Worm (Caenorhabditis elegans): ENCODE data around the gene F13H8.1.

The F13H8.1 gene

DNA sequence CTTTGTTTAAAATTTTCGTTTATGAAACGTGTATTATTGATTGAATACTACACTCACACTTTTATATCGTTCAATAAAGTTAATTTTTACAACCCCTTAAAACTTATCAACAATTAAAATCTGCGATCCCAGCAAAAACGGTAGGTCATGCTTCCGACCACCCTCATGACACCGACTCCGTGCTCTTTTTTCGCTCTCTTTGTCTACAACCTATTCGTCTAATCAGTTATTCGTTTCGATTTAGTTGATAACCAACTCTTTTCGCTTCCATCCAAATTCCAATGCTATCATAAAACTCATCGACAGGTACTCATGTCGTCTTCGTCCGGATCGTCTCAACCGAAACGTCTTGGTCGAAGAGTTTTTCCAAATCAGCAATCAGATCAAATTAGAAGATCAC lies at the start of gene F13H8.1:
Gene F13H8.1 (plus strand): TSS at position 311 of the 400 bp plus-strand sequence.
- TF ChIP-seq pag-3 (tag; optimal IDR thresholded peaks at IDR 0.05; ENCODE audit: borderline replicate concordance, insufficient read depth) (no peak), lin-35 (GFP tag; optimal IDR thresholded peaks at IDR 0.05) (peak in 1 of 2 experiments; percentile 8), nhr-11 (tag; optimal IDR thresholded peaks at IDR 0.05) (no peak), pqm-1 (tag; optimal IDR thresholded peaks at IDR 0.05) (peak; percentile 29), ceh-82 (tag; optimal IDR thresholded peaks at IDR 0.05) (no peak), elt-2 (tag; optimal IDR thresholded peaks at IDR 0.05) (peak; percentile 54), C04F5.9 (tag; optimal IDR thresholded peaks at IDR 0.05) (no peak)

DNA sequence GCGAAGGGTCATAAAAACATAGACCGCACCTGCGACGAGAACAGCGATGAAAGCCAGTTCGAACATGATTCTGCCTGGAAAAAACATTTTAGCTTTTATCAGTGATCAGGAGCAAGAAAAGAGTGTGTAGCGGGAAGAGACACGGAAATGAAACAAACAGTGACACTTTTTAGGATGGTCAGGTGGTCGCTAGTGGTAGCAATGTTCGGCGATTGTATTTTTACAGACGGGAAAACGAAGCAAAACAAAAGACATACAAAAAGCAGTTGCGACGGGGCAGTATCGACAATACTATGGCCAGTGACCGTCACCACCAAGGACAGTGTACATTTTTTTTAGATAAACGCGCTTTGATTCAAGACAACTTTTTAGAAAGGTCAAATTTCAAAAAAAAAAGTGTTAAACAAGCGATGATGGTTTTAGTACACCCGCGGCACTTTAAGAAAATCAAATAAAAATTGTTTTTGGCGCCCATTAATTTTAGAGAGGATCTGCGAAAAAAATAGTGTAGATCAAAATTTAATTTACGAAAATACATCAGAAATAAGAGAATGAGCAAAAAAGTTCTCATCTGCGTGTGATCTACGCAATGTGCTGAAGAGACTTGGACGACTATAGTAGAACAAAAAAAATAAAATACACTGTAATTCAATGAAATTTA lies 47.6 kb upstream of the F13H8.1 start, which contains the start of gene T24H7.9:
Gene T24H7.9 (minus strand): TSS at position 74 of the 661 bp plus-strand sequence.
- TF ChIP-seq mef-2 (tag; optimal IDR thresholded peaks at IDR 0.05) (no peak), skn-1 (tag; optimal IDR thresholded peaks at IDR 0.05) (no peak), efl-1 (optimal IDR thresholded peaks at IDR 0.05) (no peak), efl-1 (GFP tag; optimal IDR thresholded peaks at IDR 0.05 in 1 of 2) (no peak), C04F5.9 (tag; optimal IDR thresholded peaks at IDR 0.05) (no peak), zip-4 (GFP tag; optimal IDR thresholded peaks at IDR 0.05) (no peak), nhr-71 (tag; optimal IDR thresholded peaks at IDR 0.05) (no peak), hlh-4 (tag; optimal IDR thresholded peaks at IDR 0.05) (no peak), ceh-88 (GFP tag; IDR thresholded peaks at IDR 0.05) (no peak), nhr-28 (tag; optimal IDR thresholded peaks at IDR 0.05) (no peak), fkh-4 (tag; optimal IDR thresholded peaks at IDR 0.05; ENCODE audit: borderline replicate concordance) (no peak), mab-9 (GFP tag; IDR thresholded peaks at IDR 0.05) (no peak), jun-1 (tag; optimal IDR thresholded peaks at IDR 0.05) (no peak), nhr-12 (tag; optimal IDR thresholded peaks at IDR 0.05) (no peak), vab-15 (tag; optimal IDR thresholded peaks at IDR 0.05) (no peak), nhr-84 (tag; optimal IDR thresholded peaks at IDR 0.05) (no peak)

ce11 chrII:6236093-6236945 lies 46.9 kb upstream of the F13H8.1 start:
- TF ChIP-seq unc-30 (tag; optimal IDR thresholded peaks at IDR 0.05) (no peak), unc-86 (tag; optimal IDR thresholded peaks at IDR 0.05) (no peak), mep-1 (tag; optimal IDR thresholded peaks at IDR 0.05) (no peak), nhr-77 (tag; optimal IDR thresholded peaks at IDR 0.05) (no peak), tbx-2 (tag; optimal IDR thresholded peaks at IDR 0.05) (no peak), nhr-71 (tag; optimal IDR thresholded peaks at IDR 0.05) (peak; percentile 19), egl-13 (tag; optimal IDR thresholded peaks at IDR 0.05) (no peak), ceh-88 (GFP tag; IDR thresholded peaks at IDR 0.05) (no peak), fkh-4 (tag; optimal IDR thresholded peaks at IDR 0.05; ENCODE audit: borderline replicate concordance) (no peak), vab-15 (tag; optimal IDR thresholded peaks at IDR 0.05) (no peak), ztf-4 (tag; optimal IDR thresholded peaks at IDR 0.05) (no peak), tlp-1 (tag; optimal IDR thresholded peaks at IDR 0.05) (no peak), dpl-1 (GFP tag; optimal IDR thresholded peaks at IDR 0.05) (peak in 1 of 3 experiments; percentile 3), pqm-1 (tag; optimal IDR thresholded peaks at IDR 0.05) (no peak), aha-1 (tag; optimal IDR thresholded peaks at IDR 0.05) (no peak), nhr-90 (tag; optimal IDR thresholded peaks at IDR 0.05; ENCODE audit: poor library complexity) (no peak), Y116A8C.19 (tag; optimal IDR thresholded peaks at IDR 0.05; ENCODE audit: borderline replicate concordance) (no peak), hpl-2 (GFP tag; optimal IDR thresholded peaks at IDR 0.05) (no peak), nhr-47 (tag; optimal IDR thresholded peaks at IDR 0.05) (no peak), C04F5.9 (tag; optimal IDR thresholded peaks at IDR 0.05) (no peak), jun-1 (tag; optimal IDR thresholded peaks at IDR 0.05) (no peak), sptf-1 (tag; optimal IDR thresholded peaks at IDR 0.05) (no peak), lin-35 (GFP tag; optimal IDR thresholded peaks at IDR 0.05) (peak in 1 of 2 experiments; percentile 45), aly-2 (tag; optimal IDR thresholded peaks at IDR 0.05) (no peak), unc-98 (GFP tag; IDR thresholded peaks at IDR 0.05) (no peak), lir-3 (tag; optimal IDR thresholded peaks at IDR 0.05; ENCODE audit: poor library complexity) (no peak), C16A3.4 (tag; optimal IDR thresholded peaks at IDR 0.05) (no peak), sox-4 (tag; optimal IDR thresholded peaks at IDR 0.05) (no peak), ets-5 (GFP tag; IDR thresholded peaks at IDR 0.05) (no peak), skn-1 (tag; optimal IDR thresholded peaks at IDR 0.05) (no peak), lin-15B (tag; optimal IDR thresholded peaks at IDR 0.05) (no peak), nhr-11 (tag; optimal IDR thresholded peaks at IDR 0.05) (no peak), xbp-1 (tag; optimal IDR thresholded peaks at IDR 0.05) (no peak), hlh-4 (tag; optimal IDR thresholded peaks at IDR 0.05) (no peak), unc-130 (tag; optimal IDR thresholded peaks at IDR 0.05) (no peak)

All from whole organism, L1 larva.